ENCODE assay signal across 5 worm cellular contexts in genomic region chrX:7200475-7200874, ce11.
TF ChIP-seq lines count a peak whose summit lies in the region.

No protein-coding gene starts in this region.

TF ChIP-seq in whole organism, L1 larva, 84 proteins besides CTCF, POLR2A, EP300 and RAD21 (continues in another document):
- TF ChIP-seq lsy-2 (tag; optimal IDR thresholded peaks at IDR 0.05; lab: Kevin White, UChicago) (no peak), efl-1 (optimal IDR thresholded peaks at IDR 0.05; lab: Kevin White, UChicago) (no peak), efl-1 (GFP tag; optimal IDR thresholded peaks at IDR 0.05 in 1 of 2; lab: Kevin White, UChicago) (no peak), ceh-90 (tag; optimal IDR thresholded peaks at IDR 0.05; lab: Kevin White, UChicago) (no peak), nhr-28 (tag; optimal IDR thresholded peaks at IDR 0.05; lab: Kevin White, UChicago) (no peak), xbp-1 (tag; optimal IDR thresholded peaks at IDR 0.05; lab: Kevin White, UChicago) (no peak), elt-2 (tag; optimal IDR thresholded peaks at IDR 0.05; lab: Kevin White, UChicago) (peak; percentile 93), lin-35 (GFP tag; optimal IDR thresholded peaks at IDR 0.05; lab: Kevin White, UChicago) (peak in 1 of 2 experiments; percentile 30), ceh-63 (GFP tag; optimal IDR thresholded peaks at IDR 0.05; lab: Kevin White, UChicago) (no peak), nhr-20 (tag; optimal IDR thresholded peaks at IDR 0.05; lab: Kevin White, UChicago) (peak; percentile 6), fkh-10 (GFP tag; optimal IDR thresholded peaks at IDR 0.05; lab: Kevin White, UChicago) (no peak), mdl-1 (tag; optimal IDR thresholded peaks at IDR 0.05; lab: Kevin White, UChicago) (peak in 1 of 2 experiments; percentile 13), F16B12.6 (tag; optimal IDR thresholded peaks at IDR 0.05; lab: Kevin White, UChicago) (no peak), nhr-19 (GFP tag; conservative IDR thresholded peaks at IDR 0.05; lab: Robert Waterston, UW) (peak; percentile 30), tlp-1 (tag; optimal IDR thresholded peaks at IDR 0.05; lab: Kevin White, UChicago) (no peak), C34B4.2 (tag; optimal IDR thresholded peaks at IDR 0.05; lab: Kevin White, UChicago) (no peak), rnt-1 (tag; optimal IDR thresholded peaks at IDR 0.05; lab: Kevin White, UChicago) (peak; percentile 13), C16A3.4 (tag; optimal IDR thresholded peaks at IDR 0.05; lab: Kevin White, UChicago) (no peak), zag-1 (tag; optimal IDR thresholded peaks at IDR 0.05; lab: Kevin White, UChicago) (no peak)

TF ChIP-seq in whole organism, L2 larva, 48 proteins besides CTCF, POLR2A, EP300 and RAD21:
- TF ChIP-seq nhr-129 (tag; optimal IDR thresholded peaks at IDR 0.05; lab: Kevin White, UChicago) (peak; percentile 53), F13H6.1 (tag; optimal IDR thresholded peaks at IDR 0.05; lab: Kevin White, UChicago) (peak; percentile 17), ztf-4 (tag; optimal IDR thresholded peaks at IDR 0.05; lab: Kevin White, UChicago) (no peak), elt-3 (tag; optimal IDR thresholded peaks at IDR 0.05; lab: Kevin White, UChicago) (no peak), fos-1 (tag; optimal IDR thresholded peaks at IDR 0.05; lab: Kevin White, UChicago) (peak; percentile 76), unc-39 (tag; optimal IDR thresholded peaks at IDR 0.05; lab: Kevin White, UChicago) (no peak), gmeb-1 (tag; optimal IDR thresholded peaks at IDR 0.05; lab: Kevin White, UChicago) (peak; percentile 40), ceh-82 (tag; optimal IDR thresholded peaks at IDR 0.05; lab: Kevin White, UChicago) (no peak), sma-9 (GFP tag; optimal IDR thresholded peaks at IDR 0.05; lab: Kevin White, UChicago) (peak; percentile 54), sma-9 (tag; optimal IDR thresholded peaks at IDR 0.05; lab: Kevin White, UChicago) (no peak), nhr-25 (tag; optimal IDR thresholded peaks at IDR 0.05; lab: Kevin White, UChicago) (no peak)

TF ChIP-seq in whole organism, L3 larva, 47 proteins besides CTCF, POLR2A, EP300 and RAD21 (continues in another document):
- TF ChIP-seq nfya-1 (tag; optimal IDR thresholded peaks at IDR 0.05; lab: Kevin White, UChicago; ENCODE audit: insufficient read depth) (peak; percentile 41), egl-27 (tag; optimal IDR thresholded peaks at IDR 0.05; lab: Kevin White, UChicago) (no peak), sea-2 (GFP tag; optimal IDR thresholded peaks at IDR 0.05; lab: Kevin White, UChicago) (no peak), nhr-11 (tag; optimal IDR thresholded peaks at IDR 0.05; lab: Kevin White, UChicago) (no peak), lin-15B (tag; optimal IDR thresholded peaks at IDR 0.05; lab: Kevin White, UChicago) (no peak), ama-1 (optimal IDR thresholded peaks at IDR 0.05; lab: Kevin White, UChicago) (no peak), ceh-9 (tag; optimal IDR thresholded peaks at IDR 0.05; lab: Kevin White, UChicago) (no peak), pqm-1 (tag; optimal IDR thresholded peaks at IDR 0.05; lab: Kevin White, UChicago) (peak; percentile 83), ceh-28 (tag; optimal IDR thresholded peaks at IDR 0.05; lab: Kevin White, UChicago) (no peak), aly-2 (tag; optimal IDR thresholded peaks at IDR 0.05; lab: Kevin White, UChicago) (no peak), elt-2 (tag; optimal IDR thresholded peaks at IDR 0.05; lab: Kevin White, UChicago) (peak; percentile 94), ztf-4 (tag; optimal IDR thresholded peaks at IDR 0.05; lab: Kevin White, UChicago) (no peak), fkh-2 (tag; optimal IDR thresholded peaks at IDR 0.05; lab: Kevin White, UChicago) (no peak), lsy-12 (tag; optimal IDR thresholded peaks at IDR 0.05; lab: Kevin White, UChicago) (no peak), fkh-10 (GFP tag; optimal IDR thresholded peaks at IDR 0.05; lab: Kevin White, UChicago) (no peak), nhr-76 (tag; optimal IDR thresholded peaks at IDR 0.05; lab: Kevin White, UChicago) (no peak), nhr-77 (tag; optimal IDR thresholded peaks at IDR 0.05; lab: Kevin White, UChicago) (no peak), unc-62 (GFP tag; optimal IDR thresholded peaks at IDR 0.05; lab: Kevin White, UChicago) (no peak), nhr-25 (tag; optimal IDR thresholded peaks at IDR 0.05; lab: Kevin White, UChicago) (no peak), tbx-2 (tag; optimal IDR thresholded peaks at IDR 0.05; lab: Kevin White, UChicago) (no peak), skn-1 (tag; optimal IDR thresholded peaks at IDR 0.05; lab: Kevin White, UChicago) (peak; percentile 47), elt-1 (tag; optimal IDR thresholded peaks at IDR 0.05; lab: Kevin White, UChicago) (no peak), R02D3.7 (tag; optimal IDR thresholded peaks at IDR 0.05; lab: Kevin White, UChicago) (no peak), eor-1 (tag; optimal IDR thresholded peaks at IDR 0.05; lab: Kevin White, UChicago) (no peak)

TF ChIP-seq in whole organism, L4 larva, 104 proteins besides CTCF, POLR2A, EP300 and RAD21 (continues in another document):
- no peak for TF ChIP-seq dpl-1 (GFP tag; optimal IDR thresholded peaks at IDR 0.05; lab: Kevin White, UChicago)
- TF ChIP-seq unc-62 (GFP tag; optimal IDR thresholded peaks at IDR 0.05 in 1 of 2; lab: Kevin White, UChicago), result peak in 1 of 2 experiments; percentile 87
- TF ChIP-seq unc-62 (tag; optimal IDR thresholded peaks at IDR 0.05; lab: Kevin White, UChicago), result no peak
- TF ChIP-seq F10B5.3 (tag; optimal IDR thresholded peaks at IDR 0.05; lab: Kevin White, UChicago), result no peak
- TF ChIP-seq lin-15B (tag; optimal IDR thresholded peaks at IDR 0.05; lab: Kevin White, UChicago), result no peak
- no peak for TF ChIP-seq vab-7 (GFP tag; IDR thresholded peaks at IDR 0.05; lab: Robert Waterston, UW)
- no peak for TF ChIP-seq ZK546.5 (tag; optimal IDR thresholded peaks at IDR 0.05; lab: Kevin White, UChicago)
- TF ChIP-seq jun-1 (tag; optimal IDR thresholded peaks at IDR 0.05; lab: Kevin White, UChicago), result no peak
- TF ChIP-seq tra-1 (GFP tag; IDR thresholded peaks at IDR 0.05; lab: Robert Waterston, UW), result no peak
- TF ChIP-seq dmd-9 (GFP tag; IDR thresholded peaks at IDR 0.05; lab: Robert Waterston, UW), result no peak
- no peak for TF ChIP-seq nhr-76 (tag; optimal IDR thresholded peaks at IDR 0.05; lab: Kevin White, UChicago)
- TF ChIP-seq rbr-2 (tag; optimal IDR thresholded peaks at IDR 0.05; lab: Kevin White, UChicago), result no peak
- peak; percentile 64 for TF ChIP-seq dmd-6 (GFP tag; IDR thresholded peaks at IDR 0.05; lab: Robert Waterston, UW)
- no peak for TF ChIP-seq ctbp-1 (GFP tag; IDR thresholded peaks at IDR 0.05; lab: Robert Waterston, UW)
- TF ChIP-seq php-3 (GFP tag; IDR thresholded peaks at IDR 0.05; lab: Robert Waterston, UW), result 0 out of 2 replicates have a peak, but pooled peaks have one; percentile 40
- no peak for TF ChIP-seq hmg-1.1 (GFP tag; IDR thresholded peaks at IDR 0.05; lab: Robert Waterston, UW)
- no peak for TF ChIP-seq lin-39 (tag; optimal IDR thresholded peaks at IDR 0.05; lab: Kevin White, UChicago)
- no peak for TF ChIP-seq nhr-111 (GFP tag; optimal IDR thresholded peaks at IDR 0.05; lab: Kevin White, UChicago)
- no peak for TF ChIP-seq Y5F2A.4 (GFP tag; optimal IDR thresholded peaks at IDR 0.05; lab: Kevin White, UChicago)
- TF ChIP-seq daf-19 (GFP tag; conservative IDR thresholded peaks at IDR 0.05; lab: Robert Waterston, UW), result no peak
- TF ChIP-seq ceh-20 (GFP tag; IDR thresholded peaks at IDR 0.05; lab: Robert Waterston, UW), result no peak
- no peak for TF ChIP-seq mes-2 (tag; optimal IDR thresholded peaks at IDR 0.05; lab: Kevin White, UChicago; ENCODE audit: poor library complexity, severe bottlenecking)
- no peak for TF ChIP-seq zip-2 (tag; optimal IDR thresholded peaks at IDR 0.05; lab: Kevin White, UChicago)
- TF ChIP-seq ztf-11 (tag; optimal IDR thresholded peaks at IDR 0.05; lab: Kevin White, UChicago), result no peak
- TF ChIP-seq nhr-11 (tag; optimal IDR thresholded peaks at IDR 0.05; lab: Kevin White, UChicago), result no peak

TF ChIP-seq in whole organism, young adult, 124 proteins besides CTCF, POLR2A, EP300 and RAD21:
- TF ChIP-seq akir-1 (GFP tag; optimal IDR thresholded peaks at IDR 0.05; lab: Kevin White, UChicago), result no peak
- 0 out of 2 replicates have a peak, but pooled peaks have one; percentile 38 for TF ChIP-seq egl-44 (GFP tag; IDR thresholded peaks at IDR 0.05; lab: Robert Waterston, UW)
- no peak for TF ChIP-seq attf-6 (GFP tag; IDR thresholded peaks at IDR 0.05; lab: Robert Waterston, UW)
- TF ChIP-seq cebp-1 (GFP tag; IDR thresholded peaks at IDR 0.05; lab: Robert Waterston, UW), result no peak
- TF ChIP-seq cebp-1 (tag; optimal IDR thresholded peaks at IDR 0.05; lab: Kevin White, UChicago), result peak; percentile 55
- peak; percentile 53 for TF ChIP-seq unc-62 (GFP tag; optimal IDR thresholded peaks at IDR 0.05; lab: Kevin White, UChicago)
- no peak for TF ChIP-seq lsl-1 (GFP tag; optimal IDR thresholded peaks at IDR 0.05; lab: Kevin White, UChicago)
- TF ChIP-seq ets-4 (GFP tag; optimal IDR thresholded peaks at IDR 0.05; lab: Kevin White, UChicago), result peak; percentile 44
- TF ChIP-seq nhr-90 (tag; optimal IDR thresholded peaks at IDR 0.05; lab: Kevin White, UChicago), result peak; percentile 21
- peak; percentile 50 for TF ChIP-seq madf-10 (tag; optimal IDR thresholded peaks at IDR 0.05; lab: Kevin White, UChicago)
- peak in 1 of 2 experiments; percentile 66 for TF ChIP-seq let-607 (tag; optimal IDR thresholded peaks at IDR 0.05; lab: Kevin White, UChicago)
- TF ChIP-seq ztf-22 (GFP tag; optimal IDR thresholded peaks at IDR 0.05; lab: Kevin White, UChicago), result peak; percentile 41
- TF ChIP-seq nfyb-1 (GFP tag; IDR thresholded peaks at IDR 0.05; lab: Robert Waterston, UW), result peak; percentile 74
- no peak for TF ChIP-seq mxl-1 (tag; optimal IDR thresholded peaks at IDR 0.05; lab: Kevin White, UChicago)
- peak; percentile 61 for TF ChIP-seq atf-7 (tag; optimal IDR thresholded peaks at IDR 0.05; lab: Kevin White, UChicago)
- no peak for TF ChIP-seq repo-1 (tag; optimal IDR thresholded peaks at IDR 0.05; lab: Kevin White, UChicago)
- TF ChIP-seq nhr-80 (tag; optimal IDR thresholded peaks at IDR 0.05; lab: Kevin White, UChicago), result peak; percentile 95
